Fruit fly (Drosophila melanogaster) Kc167 (cell line): Measurements from ENCODE around the gene rec.

ENCODE experiments used
- Myc ChIP-seq: fragments of >200 bp; optimal IDR thresholded peaks from 2 replicates; lab custom pipeline; 2017; ENCODE audit warnings: missing external identifiers
- Sin3A ChIP-seq: fragments of >200 bp; optimal IDR thresholded peaks from 2 replicates; lab custom pipeline; 2018; ENCODE audit warnings: missing external identifiers
- psq ChIP-seq: fragments of >200 bp; optimal IDR thresholded peaks from 2 replicates; lab custom pipeline; 2017; ENCODE audit warnings: missing external identifiers
- ttk ChIP-seq: sonication (Bioruptor generic); optimal IDR thresholded peaks from 2 replicates; lab custom pipeline; 2017; ENCODE audit warnings: missing external identifiers

DNA sequence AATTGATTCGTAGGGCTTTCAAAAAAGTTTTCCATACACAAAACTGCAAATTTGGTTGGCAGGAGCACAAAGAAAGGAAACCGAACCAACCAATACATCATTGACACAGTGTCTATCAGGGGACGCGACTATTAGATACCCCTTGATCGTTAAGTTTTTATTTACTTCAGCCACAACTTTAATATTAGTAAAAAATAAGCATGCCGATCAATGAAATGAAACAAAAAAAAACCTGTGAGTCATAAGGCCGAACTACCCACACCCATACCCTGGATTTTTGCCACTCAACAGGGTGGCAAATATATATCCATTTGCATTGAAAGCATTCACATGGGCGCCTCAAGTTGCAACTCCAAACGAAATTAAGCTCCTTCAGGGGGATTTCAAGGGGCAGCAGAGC, 16.2 kb downstream of the rec start:
- TF ChIP-seq psq (lab: Kevin White, UChicago) = no peak
- TF ChIP-seq Myc = no peak
- no peak for TF ChIP-seq Sin3A (lab: Kevin White, UChicago)
- TF ChIP-seq ttk (lab: Kevin White, UChicago) = no peak
